Worm (Caenorhabditis elegans) whole organism, L1 larva: ENCODE data around the gene acr-12.

ENCODE experiments used
- C04F5.9 ChIP-seq: sonication (generic microtip); optimal IDR thresholded peaks from 2 replicates; lab custom pipeline; 2016; ENCODE audit warnings: missing genetic modification characterization, missing compliant biosample characterization
- F16B12.6 ChIP-seq: fragments of 150-350 bp; optimal IDR thresholded peaks from 2 replicates; lab custom pipeline; 2014; ENCODE audit warnings: missing biosample characterization, missing genetic modification characterization
- Y116A8C.19 ChIP-seq: sonication (generic microtip); optimal IDR thresholded peaks from 2 replicates; lab custom pipeline; 2016; ENCODE audit warnings: missing compliant biosample characterization, missing genetic modification characterization, borderline replicate concordance
- alr-1 ChIP-seq: fragments of 200-800 bp; sonication (Bioruptor generic); optimal IDR thresholded peaks from 2 replicates; lab custom pipeline; 2018; ENCODE audit warnings: borderline replicate concordance, mild to moderate bottlenecking, missing genetic modification characterization, missing compliant biosample characterization
- ama-1 ChIP-seq: fragments of 150-350 bp; optimal IDR thresholded peaks from 2 replicates; lab custom pipeline; 2014
- blmp-1 ChIP-seq: fragments of 150-350 bp; optimal IDR thresholded peaks from 2 replicates; lab custom pipeline; 2014; ENCODE audit warnings: missing biosample characterization, missing genetic modification characterization
- ceh-8 ChIP-seq: fragments of 200-800 bp; sonication (Bioruptor generic); optimal IDR thresholded peaks from 2 replicates; lab custom pipeline; 2018; ENCODE audit warnings: mild to moderate bottlenecking, missing genetic modification characterization, moderate library complexity, missing compliant biosample characterization
- ceh-88 ChIP-seq: fragments of 200-800 bp; sonication (Bioruptor generic); IDR thresholded peaks from 2 replicates; pipeline ENCODE4 v1.3.6; 2022; ENCODE audit warnings: missing genetic modification characterization, missing compliant biosample characterization
- ceh-90 ChIP-seq: sonication (generic microtip); optimal IDR thresholded peaks from 2 replicates; lab custom pipeline; 2016; ENCODE audit warnings: missing genetic modification characterization, missing compliant biosample characterization
- dsc-1 ChIP-seq: sonication (generic microtip); optimal IDR thresholded peaks from 2 replicates; lab custom pipeline; 2016; ENCODE audit warnings: mild to moderate bottlenecking, missing genetic modification characterization, missing compliant biosample characterization
- efl-1 ChIP-seq, 4 experiments: fragments of 150-350 bp; optimal IDR thresholded peaks in 3 of 4; peaks in 1 of 4; 1 replicate in 1 of 4; 2 replicates in 3 of 4; lab custom pipeline; 2014; ENCODE audit warnings: missing biosample characterization in 2 of 4, missing genetic modification characterization in 2 of 4, missing genetic modification reagents in 2 of 4
- efl-3 ChIP-seq: fragments of 200-800 bp; sonication (Bioruptor generic); optimal IDR thresholded peaks from 2 replicates; lab custom pipeline; 2018; ENCODE audit warnings: mild to moderate bottlenecking, missing genetic modification characterization, missing compliant biosample characterization
- egl-13 ChIP-seq: sonication (generic microtip); optimal IDR thresholded peaks from 2 replicates; lab custom pipeline; 2016; ENCODE audit warnings: missing genotype, missing genetic modification reagents, missing genetic modification characterization, missing compliant biosample characterization
- elt-2 ChIP-seq: sonication (generic microtip); optimal IDR thresholded peaks from 2 replicates; lab custom pipeline; 2016; ENCODE audit warnings: missing genetic modification characterization, mild to moderate bottlenecking, inconsistent platforms, missing compliant biosample characterization, missing genetic modification reagents
- fkh-4 ChIP-seq: sonication (generic microtip); optimal IDR thresholded peaks from 2 replicates; lab custom pipeline; 2016; ENCODE audit warnings: missing compliant biosample characterization, missing genetic modification characterization, borderline replicate concordance
- fkh-8 ChIP-seq: sonication (generic microtip); optimal IDR thresholded peaks from 2 replicates; lab custom pipeline; 2016; ENCODE audit warnings: mild to moderate bottlenecking, missing genetic modification characterization, missing compliant biosample characterization
- hpl-2 ChIP-seq: fragments of 150-350 bp; optimal IDR thresholded peaks from 2 replicates; lab custom pipeline; 2014; ENCODE audit warnings: missing biosample characterization, missing genetic modification reagents, missing genetic modification characterization
- irx-1 ChIP-seq: sonication (generic microtip); optimal IDR thresholded peaks from 2 replicates; lab custom pipeline; 2016; ENCODE audit warnings: missing genetic modification characterization, missing compliant biosample characterization
- isw-1 ChIP-seq: fragments of 200-800 bp; sonication (Bioruptor generic); IDR thresholded peaks from 2 replicates; pipeline ENCODE4 v1.3.6; 2022; ENCODE audit warnings: missing genetic modification characterization, missing compliant biosample characterization
- lin-13 ChIP-seq: fragments of 150-350 bp; optimal IDR thresholded peaks from 2 replicates; lab custom pipeline; 2014; ENCODE audit warnings: missing biosample characterization, missing genetic modification reagents, missing genetic modification characterization
- lin-14 ChIP-seq: fragments of 200-800 bp; sonication (Bioruptor generic); optimal IDR thresholded peaks from 2 replicates; lab custom pipeline; 2018; ENCODE audit warnings: mild to moderate bottlenecking, missing genetic modification characterization, moderate library complexity, missing compliant biosample characterization
- lin-39 ChIP-seq: fragments of 150-350 bp; optimal IDR thresholded peaks from 2 replicates; lab custom pipeline; 2014; ENCODE audit warnings: missing biosample characterization, missing genetic modification reagents, missing genetic modification characterization
- lsy-2 ChIP-seq, 2 experiments: fragments of 150-350 bp; optimal IDR thresholded peaks; 2 replicates each; lab custom pipeline; 2014; ENCODE audit warnings: missing biosample characterization in 2 of 2, missing genetic modification characterization in 2 of 2
- mab-9 ChIP-seq: fragments of 200-800 bp; sonication (Bioruptor generic); IDR thresholded peaks from 2 replicates; pipeline ENCODE4 v1.3.6; 2022; ENCODE audit warnings: missing genetic modification reagents, missing genetic modification characterization, missing compliant biosample characterization
- mef-2 ChIP-seq: fragments of 150-350 bp; optimal IDR thresholded peaks from 2 replicates; lab custom pipeline; 2014; ENCODE audit warnings: missing biosample characterization, missing genetic modification characterization
- nhr-12 ChIP-seq: sonication (generic microtip); optimal IDR thresholded peaks from 2 replicates; lab custom pipeline; 2017; ENCODE audit warnings: missing biosample characterization, missing genetic modification characterization
- nhr-19 ChIP-seq: fragments of 200-800 bp; sonication (Bioruptor generic); conservative IDR thresholded peaks from 2 replicates; pipeline ENCODE4 v1.3.6; 2022; ENCODE audit warnings: missing genetic modification characterization, missing compliant biosample characterization
- nhr-20 ChIP-seq: sonication (generic microtip); optimal IDR thresholded peaks from 2 replicates; lab custom pipeline; 2016; ENCODE audit warnings: mild to moderate bottlenecking, missing genetic modification characterization, missing compliant biosample characterization
- nhr-71 ChIP-seq: sonication (generic microtip); optimal IDR thresholded peaks from 2 replicates; lab custom pipeline; 2016; ENCODE audit warnings: mild to moderate bottlenecking, missing genetic modification characterization, moderate library complexity, missing compliant biosample characterization
- nhr-84 ChIP-seq: sonication (generic microtip); optimal IDR thresholded peaks from 2 replicates; lab custom pipeline; 2017; ENCODE audit warnings: missing biosample characterization, missing genetic modification characterization
- nhr-85 ChIP-seq: sonication (generic microtip); peaks from one replicate; lab custom pipeline; 2016; ENCODE audit warnings: missing genetic modification characterization, inconsistent platforms, missing compliant biosample characterization
- pag-3 ChIP-seq: sonication (generic microtip); optimal IDR thresholded peaks from 2 replicates; lab custom pipeline; 2017; ENCODE audit warnings: missing genetic modification characterization, mild to moderate bottlenecking, missing compliant biosample characterization, antibody characterized with exemption, borderline replicate concordance; ENCODE audit not compliant: insufficient read depth
- pqm-1 ChIP-seq: sonication (generic microtip); optimal IDR thresholded peaks from 3 replicates; lab custom pipeline; 2017; ENCODE audit warnings: missing biosample characterization, missing genetic modification characterization
- rnt-1 ChIP-seq: sonication (generic microtip); optimal IDR thresholded peaks from 2 replicates; lab custom pipeline; 2016; ENCODE audit warnings: mild to moderate bottlenecking, missing genetic modification characterization, moderate library complexity, missing compliant biosample characterization
- skn-1 ChIP-seq: fragments of 150-350 bp; optimal IDR thresholded peaks from 2 replicates; lab custom pipeline; 2014; ENCODE audit warnings: missing biosample characterization, missing genetic modification characterization
- snpc-4 ChIP-seq: fragments of 150-350 bp; optimal IDR thresholded peaks from 2 replicates; lab custom pipeline; 2014; ENCODE audit warnings: missing biosample characterization, missing genetic modification characterization
- sox-4 ChIP-seq: sonication (generic microtip); optimal IDR thresholded peaks from 2 replicates; lab custom pipeline; 2016; ENCODE audit warnings: missing genetic modification characterization, missing compliant biosample characterization
- sptf-1 ChIP-seq: fragments of 150-350 bp; optimal IDR thresholded peaks from 2 replicates; lab custom pipeline; 2014; ENCODE audit warnings: missing biosample characterization, missing genetic modification characterization
- sup-37 ChIP-seq: fragments of 200-800 bp; sonication (Bioruptor generic); optimal IDR thresholded peaks from 2 replicates; lab custom pipeline; 2018; ENCODE audit warnings: mild to moderate bottlenecking, missing genetic modification characterization, missing compliant biosample characterization
- swsn-7 ChIP-seq: sonication (generic microtip); optimal IDR thresholded peaks from 2 replicates; lab custom pipeline; 2016; ENCODE audit warnings: missing genetic modification characterization, missing compliant biosample characterization
- tlp-1 ChIP-seq: fragments of 150-350 bp; optimal IDR thresholded peaks from 2 replicates; lab custom pipeline; 2014; ENCODE audit warnings: missing biosample characterization, missing genetic modification characterization
- unc-86 ChIP-seq: sonication (generic microtip); optimal IDR thresholded peaks from 2 replicates; lab custom pipeline; 2016; ENCODE audit warnings: missing genetic modification characterization, missing compliant biosample characterization
- vab-15 ChIP-seq: sonication (generic microtip); optimal IDR thresholded peaks from 2 replicates; lab custom pipeline; 2017; ENCODE audit warnings: missing genotype, mild to moderate bottlenecking, missing genetic modification characterization, missing compliant biosample characterization
- xbp-1 ChIP-seq: sonication (generic microtip); optimal IDR thresholded peaks from 2 replicates; lab custom pipeline; 2016; ENCODE audit warnings: missing genetic modification characterization, missing compliant biosample characterization
- zag-1 ChIP-seq: fragments of 150-350 bp; optimal IDR thresholded peaks from 2 replicates; lab custom pipeline; 2014; ENCODE audit warnings: missing biosample characterization, missing genetic modification characterization

acr-12 gene

ce11 chrX:13561954-13562353 lies 29.3 kb downstream of the acr-12 start:
- peak; percentile 7 for TF ChIP-seq nhr-20
- TF ChIP-seq blmp-1: peak; percentile 26
- peak; percentile 32 for TF ChIP-seq lin-39 (tag; lab: Kevin White, UChicago)
- TF ChIP-seq mab-9: no peak
- no peak for TF ChIP-seq lin-14 (GFP tag; lab: Kevin White, UChicago)
- TF ChIP-seq mef-2 (tag; lab: Kevin White, UChicago): peak; percentile 22
- no peak for TF ChIP-seq efl-3 (GFP tag; lab: Kevin White, UChicago)
- peak; percentile 49 for TF ChIP-seq rnt-1 (tag; lab: Kevin White, UChicago)
- peak; percentile 62 for TF ChIP-seq pag-3 (tag; lab: Kevin White, UChicago)
- peak in 1 of 2 experiments; percentile 9 for TF ChIP-seq lsy-2 (tag; optimal IDR thresholded peaks at IDR 0.05; lab: Kevin White, UChicago)
- TF ChIP-seq nhr-71 (tag; lab: Kevin White, UChicago): peak; percentile 62
- peak; percentile 14 for TF ChIP-seq nhr-19 (GFP tag; lab: Robert Waterston, UW)

- TF ChIP-seq egl-13 (tag; lab: Kevin White, UChicago) (no peak), sox-4 (tag; lab: Kevin White, UChicago) (no peak), sup-37 (no peak), efl-1 (optimal IDR thresholded peaks at IDR 0.05; lab: Kevin White, UChicago) (no peak), efl-1 (GFP tag; optimal IDR thresholded peaks at IDR 0.05 in 1 of 2; lab: Kevin White, UChicago) (peak in 1 of 2 experiments; percentile 37), xbp-1 (tag; lab: Kevin White, UChicago) (no peak), nhr-85 (no peak), unc-86 (tag; lab: Kevin White, UChicago) (no peak)
Measured at ce11 chrX:13566436-13566835, 33.8 kb downstream of the acr-12 start, which contains the start of gene R01E6.2. TSS of gene R01E6.2 (minus strand) at chrX:13566536.

ce11 chrX:13569854-13570253 lies 37.2 kb downstream of the acr-12 start, which contains the start of gene R01E6.7:
TSS of gene R01E6.7 (minus strand) at chrX:13569954.
- no peak for TF ChIP-seq Y116A8C.19 (tag; lab: Kevin White, UChicago)
- no peak for TF ChIP-seq F16B12.6 (tag; lab: Kevin White, UChicago)
- no peak for TF ChIP-seq alr-1 (tag; lab: Kevin White, UChicago)
- TF ChIP-seq sptf-1: no peak
- TF ChIP-seq efl-3 (GFP tag; lab: Kevin White, UChicago): no peak
- no peak for TF ChIP-seq elt-2 (tag; lab: Kevin White, UChicago)
- no peak for TF ChIP-seq irx-1 (tag; lab: Kevin White, UChicago)
- TF ChIP-seq nhr-84: no peak
- TF ChIP-seq pag-3 (tag; lab: Kevin White, UChicago): no peak
- no peak for TF ChIP-seq ceh-88 (GFP tag; lab: Robert Waterston, UW)

- TF ChIP-seq nhr-84 (no peak), nhr-12 (tag; lab: Kevin White, UChicago) (no peak), hpl-2 (no peak), snpc-4 (tag; lab: Kevin White, UChicago) (no peak), fkh-8 (tag; lab: Kevin White, UChicago) (peak; percentile 6), dsc-1 (tag; lab: Kevin White, UChicago) (peak; percentile 92), mab-9 (no peak), zag-1 (tag; lab: Kevin White, UChicago) (no peak), isw-1 (GFP tag; lab: Robert Waterston, UW) (no peak), swsn-7 (no peak), nhr-71 (tag; lab: Kevin White, UChicago) (no peak), vab-15 (tag; lab: Kevin White, UChicago) (no peak), xbp-1 (tag; lab: Kevin White, UChicago) (no peak), ceh-8 (no peak), egl-13 (tag; lab: Kevin White, UChicago) (peak; percentile 17), lsy-2 (tag; optimal IDR thresholded peaks at IDR 0.05; lab: Kevin White, UChicago) (no peak), skn-1 (tag; lab: Kevin White, UChicago) (no peak), tlp-1 (tag; lab: Kevin White, UChicago) (no peak), efl-3 (GFP tag; lab: Kevin White, UChicago) (no peak), nhr-19 (GFP tag; lab: Robert Waterston, UW) (no peak), pqm-1 (tag; lab: Kevin White, UChicago) (no peak), ceh-90 (no peak), C04F5.9 (no peak), sptf-1 (no peak), ama-1 (lab: Kevin White, UChicago) (no peak), fkh-4 (tag; lab: Kevin White, UChicago) (no peak), rnt-1 (tag; lab: Kevin White, UChicago) (no peak), lin-13 (GFP tag; lab: Kevin White, UChicago) (no peak), sox-4 (tag; lab: Kevin White, UChicago) (peak; percentile 28), sup-37 (no peak)
Measured at ce11 chrX:13574029-13574428, 41.4 kb downstream of the acr-12 start.
